Worm (Caenorhabditis elegans) whole organism, L2 larva: ENCODE measurements around the gene srw-7.

Source experiments
- F13H6.1 ChIP-seq: sonication (generic microtip); optimal IDR thresholded peaks from 2 replicates; lab custom pipeline; 2016; ENCODE audit warnings: missing genetic modification characterization, missing compliant biosample characterization
- ZK546.5 ChIP-seq: sonication (generic microtip); optimal IDR thresholded peaks from 2 replicates; lab custom pipeline; 2017; ENCODE audit warnings: missing biosample characterization, missing genetic modification characterization
- ama-1 ChIP-seq: fragments of 150-350 bp; optimal IDR thresholded peaks from 2 replicates; lab custom pipeline; 2018; ENCODE audit warnings: inconsistent platforms
- blmp-1 ChIP-seq: sonication (generic microtip); optimal IDR thresholded peaks from 2 replicates; lab custom pipeline; 2017; ENCODE audit warnings: missing genetic modification characterization, mild to moderate bottlenecking, missing compliant biosample characterization, antibody characterized with exemption, moderate library complexity; ENCODE audit not compliant: insufficient read depth
- ceh-16 ChIP-seq: fragments of 150-350 bp; optimal IDR thresholded peaks from 2 replicates; lab custom pipeline; 2014; ENCODE audit warnings: missing biosample characterization, missing genetic modification characterization
- crh-2 ChIP-seq: sonication (generic microtip); optimal IDR thresholded peaks from 2 replicates; lab custom pipeline; 2017; ENCODE audit warnings: missing biosample characterization, missing genetic modification characterization
- lin-13 ChIP-seq: fragments of 150-350 bp; optimal IDR thresholded peaks from 2 replicates; lab custom pipeline; 2014; ENCODE audit warnings: missing biosample characterization, missing genetic modification reagents, missing genetic modification characterization
- lin-39 ChIP-seq: fragments of 150-350 bp; optimal IDR thresholded peaks from 2 replicates; lab custom pipeline; 2014; ENCODE audit warnings: missing biosample characterization, missing genetic modification reagents, missing genetic modification characterization
- nhr-237 ChIP-seq: fragments of 150-350 bp; optimal IDR thresholded peaks from 2 replicates; lab custom pipeline; 2014; ENCODE audit warnings: missing biosample characterization, missing genetic modification characterization
- nhr-77 ChIP-seq: fragments of 150-350 bp; optimal IDR thresholded peaks from 2 replicates; lab custom pipeline; 2014; ENCODE audit warnings: missing biosample characterization, missing genetic modification characterization
- peb-1 ChIP-seq: fragments of 150-350 bp; optimal IDR thresholded peaks from 2 replicates; lab custom pipeline; 2014; ENCODE audit warnings: missing biosample characterization, missing genetic modification characterization
- unc-62 ChIP-seq: fragments of 150-350 bp; optimal IDR thresholded peaks from 2 replicates; lab custom pipeline; 2014; ENCODE audit warnings: missing biosample characterization, missing genetic modification reagents, missing genetic modification characterization
- zag-1 ChIP-seq: fragments of 150-350 bp; optimal IDR thresholded peaks from 2 replicates; lab custom pipeline; 2014; ENCODE audit warnings: missing biosample characterization, missing genetic modification characterization

ce11 chrV:3851760-3852159 lies 45.7 kb downstream of the srw-7 start:
- no peak for TF ChIP-seq nhr-237 (tag; lab: Kevin White, UChicago)
- TF ChIP-seq peb-1 (tag; lab: Kevin White, UChicago), result no peak
- no peak for TF ChIP-seq nhr-77 (tag; lab: Kevin White, UChicago)
- TF ChIP-seq lin-13 (GFP tag; lab: Kevin White, UChicago), result no peak
- TF ChIP-seq zag-1, result no peak
- TF ChIP-seq blmp-1, result no peak
- TF ChIP-seq crh-2 (tag; lab: Kevin White, UChicago), result no peak
- TF ChIP-seq ama-1 (lab: Kevin White, UChicago), result no peak
- TF ChIP-seq ceh-16, result no peak
- no peak for TF ChIP-seq unc-62
- TF ChIP-seq ZK546.5 (tag; lab: Kevin White, UChicago), result no peak
- no peak for TF ChIP-seq lin-39 (tag; lab: Kevin White, UChicago)
- no peak for TF ChIP-seq F13H6.1 (tag; lab: Kevin White, UChicago)
